Worm (Caenorhabditis elegans) whole organism, midembryonic: ENCODE results near the gene C14A4.9.

Experiments used
- T22C8.4 ChIP-seq: fragments of 200-800 bp; sonication (Bioruptor generic); IDR thresholded peaks from 2 replicates; pipeline ENCODE4 v1.3.6; 2022; ENCODE audit warnings: missing genetic modification characterization, missing compliant biosample characterization
- flt-1 ChIP-seq: fragments of 200-800 bp; sonication (Bioruptor generic); IDR thresholded peaks from 2 replicates; pipeline ENCODE4 v1.3.6; 2022; ENCODE audit warnings: missing genetic modification characterization, missing compliant biosample characterization
- klf-2 ChIP-seq: fragments of 200-800 bp; sonication (Bioruptor generic); conservative IDR thresholded peaks from 2 replicates; pipeline ENCODE4 v1.3.6; 2022; ENCODE audit warnings: missing genetic modification reagents, missing genetic modification characterization, missing compliant biosample characterization
- med-1 ChIP-seq: sonication (generic microtip); optimal IDR thresholded peaks from 2 replicates; lab custom pipeline; 2017; ENCODE audit warnings: missing genetic modification characterization, mild to moderate bottlenecking, missing compliant biosample characterization, antibody characterized with exemption, missing genetic modification reagents; ENCODE audit not compliant: insufficient read depth
- ref-1 ChIP-seq: fragments of 200-800 bp; sonication (Bioruptor generic); conservative IDR thresholded peaks from 2 replicates; pipeline ENCODE4 v1.3.6; 2022; ENCODE audit warnings: missing genetic modification reagents, missing genetic modification characterization, missing compliant biosample characterization
- tab-1 ChIP-seq: fragments of 200-800 bp; sonication (Bioruptor generic); IDR thresholded peaks from 2 replicates; pipeline ENCODE4 v1.3.6; 2022; ENCODE audit warnings: missing genetic modification characterization, missing compliant biosample characterization
- ztf-23 ChIP-seq: fragments of 200-800 bp; sonication (Bioruptor generic); IDR thresholded peaks from 2 replicates; pipeline ENCODE4 v1.3.6; 2022; ENCODE audit warnings: missing genetic modification reagents, missing genetic modification characterization, missing compliant biosample characterization
- ztf-29 ChIP-seq: fragments of 200-800 bp; sonication (Bioruptor generic); IDR thresholded peaks from 2 replicates; pipeline ENCODE4 v1.3.6; 2022; ENCODE audit warnings: missing genetic modification reagents, missing genetic modification characterization, missing compliant biosample characterization

ce11 chrII:10621965-10622364 lies 22.8 kb downstream of the C14A4.9 start, which contains the start of gene cutl-9:
- TF ChIP-seq ztf-23 (no peak), ref-1 (GFP tag; lab: Robert Waterston, UW) (no peak), tab-1 (no peak), T22C8.4 (GFP tag; lab: Robert Waterston, UW) (no peak), ztf-29 (GFP tag; lab: Robert Waterston, UW) (no peak), flt-1 (GFP tag; lab: Robert Waterston, UW) (no peak), klf-2 (no peak), med-1 (no peak)
